Fruit fly (Drosophila melanogaster) ovary, adult (tissue): ENCODE data around the gene TotZ.

Experiments used
- CG17801 ChIP-seq: fragments of 200-800 bp; optimal IDR thresholded peaks from 2 replicates; lab custom pipeline; 2019; ENCODE audit warnings: missing biosample characterization, mild to moderate bottlenecking, missing genetic modification characterization, moderate library complexity; ENCODE audit not compliant: partially characterized antibody

Gene TotZ

dm6 chr3R:20912725-20913124 is 35.2 kb downstream of the TotZ start:
- no peak for TF ChIP-seq CG17801 (GFP tag; lab: Kevin White, UChicago)

dm6 chr3R:20914103-20914502 is 36.6 kb downstream of the TotZ start, which contains the start of gene hdly:
TSS of gene hdly (plus strand) at chr3R:20914296.
- TF ChIP-seq CG17801 (GFP tag; lab: Kevin White, UChicago) = peak; percentile 96

dm6 chr3R:20915828-20916227 is 38.3 kb downstream of the TotZ start:
- TF ChIP-seq CG17801 (GFP tag; lab: Kevin White, UChicago) = no peak
